Worm (Caenorhabditis elegans) whole organism, L2 larva: ENCODE data around the gene K01D12.5.

Experiments
- R02D3.7 ChIP-seq: fragments of 150-350 bp; optimal IDR thresholded peaks from 2 replicates; lab custom pipeline; 2014; ENCODE audit warnings: missing biosample characterization, missing genetic modification characterization
- ZK546.5 ChIP-seq: sonication (generic microtip); optimal IDR thresholded peaks from 2 replicates; lab custom pipeline; 2017; ENCODE audit warnings: missing biosample characterization, missing genetic modification characterization
- alr-1 ChIP-seq: fragments of 150-350 bp; optimal IDR thresholded peaks from 2 replicates; lab custom pipeline; 2014; ENCODE audit warnings: missing biosample characterization, missing genetic modification characterization
- aly-2 ChIP-seq: fragments of 150-350 bp; optimal IDR thresholded peaks from 2 replicates; lab custom pipeline; 2014; ENCODE audit warnings: missing biosample characterization, missing genetic modification characterization
- ama-1 ChIP-seq: fragments of 150-350 bp; optimal IDR thresholded peaks from 2 replicates; lab custom pipeline; 2018; ENCODE audit warnings: inconsistent platforms
- blmp-1 ChIP-seq: sonication (generic microtip); optimal IDR thresholded peaks from 2 replicates; lab custom pipeline; 2017; ENCODE audit warnings: missing genetic modification characterization, mild to moderate bottlenecking, missing compliant biosample characterization, antibody characterized with exemption, moderate library complexity; ENCODE audit not compliant: insufficient read depth
- ceh-16 ChIP-seq: fragments of 150-350 bp; optimal IDR thresholded peaks from 2 replicates; lab custom pipeline; 2014; ENCODE audit warnings: missing biosample characterization, missing genetic modification characterization
- ceh-82 ChIP-seq: fragments of 150-350 bp; optimal IDR thresholded peaks from 2 replicates; lab custom pipeline; 2014; ENCODE audit warnings: missing biosample characterization, missing genetic modification characterization
- egl-27 ChIP-seq: sonication (generic microtip); optimal IDR thresholded peaks from 3 replicates; lab custom pipeline; 2017; ENCODE audit warnings: missing biosample characterization, missing genetic modification reagents, missing genetic modification characterization
- elt-1 ChIP-seq: fragments of 150-350 bp; optimal IDR thresholded peaks from 2 replicates; lab custom pipeline; 2014; ENCODE audit warnings: missing biosample characterization, missing genetic modification characterization
- fos-1 ChIP-seq: fragments of 150-350 bp; optimal IDR thresholded peaks from 2 replicates; lab custom pipeline; 2014; ENCODE audit warnings: missing biosample characterization, missing genetic modification characterization
- gmeb-1 ChIP-seq: fragments of 150-350 bp; optimal IDR thresholded peaks from 2 replicates; lab custom pipeline; 2014; ENCODE audit warnings: missing biosample characterization, missing genetic modification characterization
- lin-11 ChIP-seq: fragments of 150-350 bp; sonication (generic microtip); optimal IDR thresholded peaks from 2 replicates; lab custom pipeline; 2014; ENCODE audit warnings: missing biosample characterization, missing genetic modification characterization, inconsistent platforms, mixed read lengths
- lin-13 ChIP-seq: fragments of 150-350 bp; optimal IDR thresholded peaks from 2 replicates; lab custom pipeline; 2014; ENCODE audit warnings: missing biosample characterization, missing genetic modification reagents, missing genetic modification characterization
- lin-39 ChIP-seq: fragments of 150-350 bp; optimal IDR thresholded peaks from 2 replicates; lab custom pipeline; 2014; ENCODE audit warnings: missing biosample characterization, missing genetic modification reagents, missing genetic modification characterization
- lsy-2 ChIP-seq, 2 experiments: fragments of 150-350 bp in 1 of 2; sonication (generic microtip) in 1 of 2; optimal IDR thresholded peaks; 2 replicates each; lab custom pipeline; 2014 to 2017; ENCODE audit warnings: missing biosample characterization in 2 of 2, missing genetic modification characterization in 2 of 2
- mab-5 ChIP-seq: fragments of 150-350 bp; optimal IDR thresholded peaks from 2 replicates; lab custom pipeline; 2014; ENCODE audit warnings: missing biosample characterization, missing genetic modification characterization
- mdl-1 ChIP-seq, 2 experiments: fragments of 150-350 bp in 1 of 2; sonication (generic microtip) in 1 of 2; optimal IDR thresholded peaks; 2 replicates each; lab custom pipeline; 2017; ENCODE audit warnings: missing biosample characterization in 2 of 2, missing genetic modification characterization in 2 of 2
- nhr-10 ChIP-seq: sonication (generic microtip); optimal IDR thresholded peaks from 2 replicates; lab custom pipeline; 2017; ENCODE audit warnings: missing biosample characterization, missing genetic modification characterization
- nhr-11 ChIP-seq: fragments of 150-350 bp; optimal IDR thresholded peaks from 2 replicates; lab custom pipeline; 2014; ENCODE audit warnings: missing biosample characterization, missing genetic modification characterization
- nhr-23 ChIP-seq: fragments of 150-350 bp; optimal IDR thresholded peaks from 2 replicates; lab custom pipeline; 2014; ENCODE audit warnings: missing biosample characterization, missing genetic modification reagents, missing genetic modification characterization
- nhr-237 ChIP-seq: fragments of 150-350 bp; optimal IDR thresholded peaks from 2 replicates; lab custom pipeline; 2014; ENCODE audit warnings: missing biosample characterization, missing genetic modification characterization
- sem-4 ChIP-seq: fragments of 150-350 bp; optimal IDR thresholded peaks from 2 replicates; lab custom pipeline; 2014; ENCODE audit warnings: missing biosample characterization, missing genetic modification reagents, missing genetic modification characterization
- skn-1 ChIP-seq: sonication (generic microtip); optimal IDR thresholded peaks from 2 replicates; lab custom pipeline; 2017; ENCODE audit warnings: missing biosample characterization, missing genetic modification characterization
- sma-3 ChIP-seq: sonication (generic microtip); optimal IDR thresholded peaks from 2 replicates; lab custom pipeline; 2016; ENCODE audit warnings: missing genetic modification reagents, missing genetic modification characterization, missing compliant biosample characterization
- sma-9 ChIP-seq, 2 experiments: fragments of 150-350 bp in 1 of 2; sonication (generic microtip) in 1 of 2; optimal IDR thresholded peaks; 2 replicates each; lab custom pipeline; 2014 to 2016; ENCODE audit warnings: missing genetic modification characterization in 2 of 2, mild to moderate bottlenecking in 1 of 2, missing biosample characterization in 1 of 2, missing compliant biosample characterization in 1 of 2, missing genetic modification reagents in 1 of 2, moderate library complexity in 1 of 2
- snpc-4 ChIP-seq: fragments of 150-350 bp; optimal IDR thresholded peaks from 2 replicates; lab custom pipeline; 2014; ENCODE audit warnings: missing biosample characterization, missing genetic modification characterization
- unc-39 ChIP-seq: fragments of 150-350 bp; optimal IDR thresholded peaks from 2 replicates; lab custom pipeline; 2014; ENCODE audit warnings: missing biosample characterization, missing genetic modification characterization
- unc-55 ChIP-seq: fragments of 150-350 bp; sonication (generic microtip); optimal IDR thresholded peaks from 3 replicates; lab custom pipeline; 2014; ENCODE audit warnings: missing biosample characterization, missing genetic modification reagents, missing genetic modification characterization
- unc-62 ChIP-seq: fragments of 150-350 bp; optimal IDR thresholded peaks from 2 replicates; lab custom pipeline; 2014; ENCODE audit warnings: missing biosample characterization, missing genetic modification reagents, missing genetic modification characterization
- zag-1 ChIP-seq: fragments of 150-350 bp; optimal IDR thresholded peaks from 2 replicates; lab custom pipeline; 2014; ENCODE audit warnings: missing biosample characterization, missing genetic modification characterization
- ztf-1 ChIP-seq: fragments of 200-800 bp; sonication (Bioruptor generic); conservative IDR thresholded peaks from 2 replicates; pipeline ENCODE4 v1.3.6; 2022; ENCODE audit warnings: missing genetic modification characterization, missing compliant biosample characterization
- ztf-11 ChIP-seq: sonication (generic microtip); optimal IDR thresholded peaks from 2 replicates; lab custom pipeline; 2017; ENCODE audit warnings: missing biosample characterization, missing genetic modification characterization

K01D12.5 gene

DNA sequence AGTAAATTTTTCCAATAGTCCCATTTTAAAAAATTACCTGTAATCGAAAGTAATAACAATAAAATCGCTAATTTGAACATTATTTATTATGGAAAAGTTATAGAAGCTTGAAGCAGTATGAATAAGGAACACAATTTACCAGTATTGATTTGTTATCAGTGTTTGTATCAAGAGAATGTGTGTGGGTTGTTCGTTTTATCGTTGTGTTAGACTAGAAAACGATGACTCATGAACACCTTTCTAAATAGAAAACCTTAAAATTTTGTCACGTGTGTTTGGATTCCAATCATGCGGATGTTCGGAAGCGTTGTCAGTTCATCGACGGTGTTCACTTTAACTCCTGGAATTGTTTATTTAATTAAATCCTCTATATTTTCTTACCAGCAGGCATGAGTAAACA, 34.5 kb downstream of the K01D12.5 start, which contains the start of gene C54D10.13:
TSS of gene C54D10.13 (minus strand) at position 179 of the 400 bp plus-strand sequence.
- TF ChIP-seq fos-1 (tag; lab: Kevin White, UChicago), result peak; percentile 67
- TF ChIP-seq gmeb-1 (tag; lab: Kevin White, UChicago), result no peak
- no peak for TF ChIP-seq unc-39 (tag; lab: Kevin White, UChicago)

DNA sequence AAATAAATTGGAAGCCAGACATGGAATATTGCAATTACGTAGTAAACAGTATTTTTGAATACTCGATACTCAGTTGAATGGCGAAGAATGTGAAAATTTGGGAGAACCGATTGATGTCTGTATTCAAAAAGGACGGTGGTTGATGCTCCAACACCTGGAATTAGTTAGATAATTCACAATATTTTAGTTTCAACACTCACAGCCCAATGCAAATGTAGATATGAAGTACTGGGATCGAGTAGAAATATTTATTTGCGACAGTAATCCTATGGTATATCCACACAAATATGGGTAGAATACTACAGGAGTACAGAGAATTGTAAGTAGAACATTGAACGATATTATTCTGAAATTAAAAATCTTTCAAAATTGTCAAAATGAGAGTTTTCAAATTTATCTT, 35.5 kb downstream of the K01D12.5 start:
- TF ChIP-seq egl-27 (tag; lab: Kevin White, UChicago) (no peak), nhr-23 (no peak), unc-55 (no peak), nhr-11 (tag; lab: Kevin White, UChicago) (no peak), lin-39 (tag; lab: Kevin White, UChicago) (no peak), mab-5 (tag; lab: Kevin White, UChicago) (no peak), sma-9 (GFP tag; optimal IDR thresholded peaks at IDR 0.05; lab: Kevin White, UChicago) (no peak), sma-9 (tag; optimal IDR thresholded peaks at IDR 0.05; lab: Kevin White, UChicago) (no peak), unc-62 (GFP tag; lab: Kevin White, UChicago) (no peak), ZK546.5 (tag; lab: Kevin White, UChicago) (no peak), skn-1 (tag; lab: Kevin White, UChicago) (no peak), snpc-4 (tag; lab: Kevin White, UChicago) (no peak), gmeb-1 (tag; lab: Kevin White, UChicago) (no peak), lin-11 (no peak), ztf-1 (GFP tag; lab: Robert Waterston, UW) (no peak), elt-1 (tag; lab: Kevin White, UChicago) (no peak), R02D3.7 (no peak), nhr-237 (no peak), unc-39 (tag; lab: Kevin White, UChicago) (no peak), lin-13 (GFP tag; lab: Kevin White, UChicago) (no peak), sma-3 (GFP tag; lab: Kevin White, UChicago) (no peak)

- TF ChIP-seq lsy-2 (tag; optimal IDR thresholded peaks at IDR 0.05; lab: Kevin White, UChicago) (no peak), nhr-11 (tag; lab: Kevin White, UChicago) (no peak), unc-39 (tag; lab: Kevin White, UChicago) (no peak), nhr-10 (tag; lab: Kevin White, UChicago) (no peak), mdl-1 (tag; optimal IDR thresholded peaks at IDR 0.05; lab: Kevin White, UChicago) (no peak), aly-2 (tag; lab: Kevin White, UChicago) (no peak), nhr-23 (no peak), alr-1 (tag; lab: Kevin White, UChicago) (no peak), nhr-237 (no peak), sem-4 (tag; lab: Kevin White, UChicago) (no peak), mab-5 (tag; lab: Kevin White, UChicago) (no peak), ZK546.5 (tag; lab: Kevin White, UChicago) (no peak), blmp-1 (tag; lab: Kevin White, UChicago) (no peak), ceh-82 (tag; lab: Kevin White, UChicago) (no peak), zag-1 (no peak), ceh-16 (tag; lab: Kevin White, UChicago) (no peak), lin-39 (tag; lab: Kevin White, UChicago) (no peak)
These were observed 36.1 kb downstream of the K01D12.5 start, which contains the start of gene srh-25 for ce11 chrV:12433717-12434116. TSS of gene srh-25 (minus strand) at chrV:12433817.

ce11 chrV:12441420-12441819, 43.8 kb downstream of the K01D12.5 start, which contains the start of gene pals-37:
TSS of gene pals-37 (minus strand) at chrV:12441520.
- TF ChIP-seq egl-27 (tag; lab: Kevin White, UChicago) (no peak), ama-1 (lab: Kevin White, UChicago) (no peak)

ce11 chrV:12443754-12444153, 46.1 kb downstream of the K01D12.5 start, which contains the start of gene pals-39:
TSS of gene pals-39 (minus strand) at chrV:12443854.
- no peak for TF ChIP-seq ztf-11 (tag; lab: Kevin White, UChicago)
- peak; percentile 21 for TF ChIP-seq fos-1 (tag; lab: Kevin White, UChicago)
